Worm (Caenorhabditis elegans) whole organism, L4 larva: Measurements from ENCODE around the gene C52G5.2.

ENCODE experiments used
- D1046.2 ChIP-seq: fragments of 200-800 bp; sonication (Bioruptor generic); IDR thresholded peaks from 2 replicates; pipeline ENCODE4 v1.3.6; 2022; ENCODE audit warnings: missing genetic modification characterization, missing compliant biosample characterization
- F10B5.3 ChIP-seq: sonication (generic microtip); optimal IDR thresholded peaks from 2 replicates; lab custom pipeline; 2016; ENCODE audit warnings: mild to moderate bottlenecking, missing genetic modification characterization, missing compliant biosample characterization
- F37D6.2 ChIP-seq: sonication (generic microtip); optimal IDR thresholded peaks from 2 replicates; lab custom pipeline; 2016; ENCODE audit warnings: mild to moderate bottlenecking, missing genetic modification characterization, missing compliant biosample characterization
- F44E2.7 ChIP-seq: fragments of 200-800 bp; sonication (Bioruptor generic); IDR thresholded peaks from 2 replicates; pipeline ENCODE4 v2.1.2; 2022; ENCODE audit warnings: missing genetic modification characterization, missing compliant biosample characterization
- T26A8.4 ChIP-seq: fragments of 200-800 bp; sonication (Bioruptor generic); IDR thresholded peaks from 2 replicates; pipeline ENCODE4 v1.3.6; 2022; ENCODE audit warnings: missing genetic modification characterization, missing compliant biosample characterization
- aly-2 ChIP-seq: sonication (generic microtip); optimal IDR thresholded peaks from 2 replicates; lab custom pipeline; 2018; ENCODE audit warnings: missing biosample characterization, missing genetic modification characterization
- ama-1 ChIP-seq: fragments of 150-350 bp; optimal IDR thresholded peaks from 2 replicates; lab custom pipeline; 2014; ENCODE audit warnings: inconsistent platforms, mixed read lengths
- attf-4 ChIP-seq: sonication (generic microtip); optimal IDR thresholded peaks from 3 replicates; lab custom pipeline; 2017; ENCODE audit warnings: missing biosample characterization, missing genetic modification characterization
- ceh-20 ChIP-seq: fragments of 200-800 bp; sonication (Bioruptor generic); IDR thresholded peaks from 2 replicates; pipeline ENCODE4 v1.3.6; 2022; ENCODE audit warnings: missing genetic modification reagents, missing genetic modification characterization, missing compliant biosample characterization
- ceh-28 ChIP-seq: fragments of 150-350 bp; optimal IDR thresholded peaks from 2 replicates; lab custom pipeline; 2014; ENCODE audit warnings: missing biosample characterization, missing genetic modification reagents, missing genetic modification characterization
- ceh-32 ChIP-seq: sonication (generic microtip); optimal IDR thresholded peaks from 2 replicates; lab custom pipeline; 2016; ENCODE audit warnings: mild to moderate bottlenecking, missing genetic modification characterization, missing compliant biosample characterization; ENCODE audit not compliant: poor library complexity
- ceh-44 ChIP-seq: fragments of 200-800 bp; sonication (Bioruptor generic); IDR thresholded peaks from 2 replicates; pipeline ENCODE4 v1.3.6; 2022; ENCODE audit warnings: missing genetic modification reagents, missing genetic modification characterization, missing compliant biosample characterization
- ceh-62 ChIP-seq: sonication (generic microtip); optimal IDR thresholded peaks from 2 replicates; lab custom pipeline; 2017; ENCODE audit warnings: missing biosample characterization, missing genetic modification characterization
- ces-1 ChIP-seq: fragments of 150-350 bp; sonication (generic microtip); optimal IDR thresholded peaks from 4 replicates; lab custom pipeline; 2014; ENCODE audit warnings: missing biosample characterization, missing genetic modification reagents, missing genetic modification characterization
- ctbp-1 ChIP-seq: fragments of 200-800 bp; sonication (Bioruptor generic); IDR thresholded peaks from 2 replicates; pipeline ENCODE4 v1.3.6; 2022; ENCODE audit warnings: missing genetic modification reagents, missing genetic modification characterization, missing compliant biosample characterization
- daf-12 ChIP-seq: fragments of 150-350 bp; optimal IDR thresholded peaks from 2 replicates; lab custom pipeline; 2014; ENCODE audit warnings: missing biosample characterization, missing genetic modification reagents, missing genetic modification characterization
- daf-16 ChIP-seq, 3 experiments: sonication (generic microtip); optimal IDR thresholded peaks; 2 replicates each; lab custom pipeline; 2016 to 2017; ENCODE audit warnings: missing genetic modification characterization in 3 of 3, missing genetic modification reagents in 3 of 3, mild to moderate bottlenecking in 2 of 3, missing compliant biosample characterization in 2 of 3, missing biosample characterization in 1 of 3, moderate library complexity in 1 of 3
- dmd-6 ChIP-seq: fragments of 200-800 bp; sonication (Bioruptor generic); IDR thresholded peaks from 2 replicates; pipeline ENCODE4 v1.3.6; 2022; ENCODE audit warnings: missing genetic modification reagents, missing genetic modification characterization, missing compliant biosample characterization
- dmd-8 ChIP-seq: fragments of 200-800 bp; sonication (Bioruptor generic); IDR thresholded peaks from 2 replicates; pipeline ENCODE4 v1.3.6; 2022; ENCODE audit warnings: missing genetic modification characterization, missing compliant biosample characterization
- duxl-1 ChIP-seq: sonication (generic microtip); optimal IDR thresholded peaks from 2 replicates; lab custom pipeline; 2016; ENCODE audit warnings: mild to moderate bottlenecking, missing genetic modification characterization, moderate library complexity, missing compliant biosample characterization; ENCODE audit not compliant: poor library complexity
- egl-27 ChIP-seq: sonication (generic microtip); optimal IDR thresholded peaks from 3 replicates; lab custom pipeline; 2017; ENCODE audit warnings: missing biosample characterization, missing genetic modification reagents, missing genetic modification characterization
- fkh-10 ChIP-seq: fragments of 150-350 bp; optimal IDR thresholded peaks from 2 replicates; lab custom pipeline; 2014; ENCODE audit warnings: missing biosample characterization, missing genetic modification reagents, missing genetic modification characterization
- gei-8 ChIP-seq: fragments of 200-800 bp; sonication (Bioruptor generic); optimal IDR thresholded peaks from 2 replicates; lab custom pipeline; 2018; ENCODE audit warnings: mild to moderate bottlenecking, missing genetic modification characterization, missing compliant biosample characterization
- hmg-1.1 ChIP-seq: fragments of 200-800 bp; sonication (Bioruptor generic); IDR thresholded peaks from 2 replicates; pipeline ENCODE4 v1.3.6; 2022; ENCODE audit warnings: missing genetic modification reagents, missing genetic modification characterization, missing compliant biosample characterization
- jun-1 ChIP-seq: fragments of 150-350 bp; optimal IDR thresholded peaks from 2 replicates; lab custom pipeline; 2014; ENCODE audit warnings: missing biosample characterization, missing genetic modification reagents, missing genetic modification characterization
- lim-7 ChIP-seq: fragments of 200-800 bp; sonication (Bioruptor generic); IDR thresholded peaks from 2 replicates; pipeline ENCODE4 v1.3.6; 2022; ENCODE audit warnings: missing genetic modification characterization, missing compliant biosample characterization
- lin-1 ChIP-seq: fragments of 200-800 bp; sonication (Bioruptor generic); IDR thresholded peaks from 2 replicates; pipeline ENCODE4 v1.3.6; 2022; ENCODE audit warnings: missing genetic modification reagents, missing genetic modification characterization, missing compliant biosample characterization
- lin-13 ChIP-seq: fragments of 150-350 bp; optimal IDR thresholded peaks from 2 replicates; lab custom pipeline; 2014; ENCODE audit warnings: missing biosample characterization, missing genetic modification reagents, missing genetic modification characterization
- lin-29 ChIP-seq: fragments of 200-800 bp; sonication (Bioruptor generic); IDR thresholded peaks from 2 replicates; pipeline ENCODE4 v1.3.6; 2022; ENCODE audit warnings: missing genetic modification reagents, missing genetic modification characterization, missing compliant biosample characterization
- lin-39 ChIP-seq: fragments of 150-350 bp; optimal IDR thresholded peaks from 2 replicates; lab custom pipeline; 2014; ENCODE audit warnings: missing biosample characterization, missing genetic modification reagents, missing genetic modification characterization
- madf-5 ChIP-seq, 2 experiments: fragments of 200-800 bp; sonication (Bioruptor generic); IDR thresholded peaks; 2 replicates each; pipeline ENCODE4 v1.3.6; 2022; ENCODE audit warnings: missing compliant biosample characterization in 2 of 2, missing genetic modification characterization in 2 of 2
- madf-9 ChIP-seq: fragments of 200-800 bp; sonication (Bioruptor generic); conservative IDR thresholded peaks from 2 replicates; pipeline ENCODE4 v1.3.6; 2022; ENCODE audit warnings: missing genetic modification reagents, missing genetic modification characterization, missing compliant biosample characterization
- mdl-1 ChIP-seq, 2 experiments: fragments of 150-350 bp in 1 of 2; sonication (generic microtip) in 1 of 2; optimal IDR thresholded peaks; 2 replicates each; lab custom pipeline; 2014 to 2017; ENCODE audit warnings: missing biosample characterization in 2 of 2, missing genetic modification characterization in 2 of 2
- mes-2 ChIP-seq: sonication (generic microtip); optimal IDR thresholded peaks from 2 replicates; lab custom pipeline; 2016; ENCODE audit warnings: missing genotype, mild to moderate bottlenecking, missing genetic modification characterization, missing compliant biosample characterization; ENCODE audit not compliant: poor library complexity, severe bottlenecking
- nhr-102 ChIP-seq: sonication (generic microtip); optimal IDR thresholded peaks from 2 replicates; lab custom pipeline; 2016; ENCODE audit warnings: mild to moderate bottlenecking, missing genetic modification characterization, moderate library complexity, missing compliant biosample characterization
- nhr-11 ChIP-seq: fragments of 150-350 bp; optimal IDR thresholded peaks from 2 replicates; lab custom pipeline; 2014; ENCODE audit warnings: missing biosample characterization, missing genetic modification characterization
- nhr-111 ChIP-seq: fragments of 200-800 bp; sonication (Bioruptor generic); optimal IDR thresholded peaks from 2 replicates; lab custom pipeline; 2018; ENCODE audit warnings: mild to moderate bottlenecking, missing genetic modification characterization, missing compliant biosample characterization
- nhr-237 ChIP-seq: sonication (generic microtip); optimal IDR thresholded peaks from 2 replicates; lab custom pipeline; 2017; ENCODE audit warnings: missing biosample characterization, missing genetic modification characterization
- nhr-28 ChIP-seq: fragments of 150-350 bp; optimal IDR thresholded peaks from 2 replicates; lab custom pipeline; 2014; ENCODE audit warnings: missing biosample characterization, missing genetic modification characterization
- nhr-42 ChIP-seq: fragments of 200-800 bp; sonication (Bioruptor generic); IDR thresholded peaks from 2 replicates; pipeline ENCODE4 v1.3.6; 2022; ENCODE audit warnings: missing genetic modification characterization, missing compliant biosample characterization
- php-3 ChIP-seq: fragments of 200-800 bp; sonication (Bioruptor generic); IDR thresholded peaks from 2 replicates; pipeline ENCODE4 v1.3.6; 2022; ENCODE audit warnings: missing genetic modification reagents, missing genetic modification characterization, missing compliant biosample characterization
- pqm-1 ChIP-seq: sonication (generic microtip); optimal IDR thresholded peaks from 2 replicates; lab custom pipeline; 2017; ENCODE audit warnings: missing biosample characterization, missing genetic modification characterization
- skn-1 ChIP-seq: fragments of 150-350 bp; optimal IDR thresholded peaks from 2 replicates; lab custom pipeline; 2014; ENCODE audit warnings: missing biosample characterization, missing genetic modification characterization
- spr-3 ChIP-seq: fragments of 200-800 bp; sonication (Bioruptor generic); optimal IDR thresholded peaks from 2 replicates; lab custom pipeline; 2018; ENCODE audit warnings: mild to moderate bottlenecking, missing genetic modification characterization, missing compliant biosample characterization
- unc-130 ChIP-seq: sonication (generic microtip); optimal IDR thresholded peaks from 2 replicates; lab custom pipeline; 2016; ENCODE audit warnings: missing genetic modification reagents, missing genetic modification characterization, missing compliant biosample characterization
- unc-39 ChIP-seq: sonication (generic microtip); optimal IDR thresholded peaks from 2 replicates; lab custom pipeline; 2017; ENCODE audit warnings: missing biosample characterization, missing genetic modification characterization
- vab-7 ChIP-seq: fragments of 200-800 bp; sonication (Bioruptor generic); IDR thresholded peaks from 2 replicates; pipeline ENCODE4 v1.3.6; 2022; ENCODE audit warnings: missing genetic modification reagents, missing genetic modification characterization, missing compliant biosample characterization
- zag-1 ChIP-seq: fragments of 150-350 bp; optimal IDR thresholded peaks from 2 replicates; lab custom pipeline; 2014; ENCODE audit warnings: missing biosample characterization, missing genetic modification characterization
- zip-11 ChIP-seq: fragments of 200-800 bp; sonication (Bioruptor generic); IDR thresholded peaks from 2 replicates; pipeline ENCODE4 v1.3.6; 2022; ENCODE audit warnings: missing genetic modification characterization, missing compliant biosample characterization
- zip-2 ChIP-seq: fragments of 150-350 bp; optimal IDR thresholded peaks from 2 replicates; lab custom pipeline; 2014; ENCODE audit warnings: missing biosample characterization, missing genetic modification characterization

Gene C52G5.2

ce11 chrX:12872022-12872888, 29.1 kb downstream of the C52G5.2 start (continued):
- TF ChIP-seq unc-39 = no peak
- TF ChIP-seq zip-11 (GFP tag; lab: Robert Waterston, UW) = no peak
- no peak for TF ChIP-seq dmd-8 (GFP tag; lab: Robert Waterston, UW)
- peak; percentile 84 for TF ChIP-seq nhr-11 (tag; lab: Kevin White, UChicago)
- no peak for TF ChIP-seq lim-7 (GFP tag; lab: Robert Waterston, UW)
- no peak for TF ChIP-seq ceh-44
- peak; percentile 34 for TF ChIP-seq spr-3
- TF ChIP-seq mes-2 = peak; percentile 55
- peak; percentile 76 to 97 for TF ChIP-seq daf-16 (GFP tag; optimal IDR thresholded peaks at IDR 0.05; lab: Kevin White, UChicago)
- peak; percentile 96 for TF ChIP-seq daf-16 (tag; optimal IDR thresholded peaks at IDR 0.05; lab: Kevin White, UChicago)
- TF ChIP-seq ama-1 = no peak
- TF ChIP-seq F44E2.7 (GFP tag; lab: Robert Waterston, UW) = no peak
- no peak for TF ChIP-seq F10B5.3 (tag; lab: Kevin White, UChicago)
- peak; percentile 98 for TF ChIP-seq nhr-102
- peak; percentile 34; the same call in 1 of the 2 replicates for TF ChIP-seq hmg-1.1 (GFP tag; lab: Robert Waterston, UW)
- TF ChIP-seq daf-12 (tag; lab: Kevin White, UChicago) = no peak
- TF ChIP-seq jun-1 = peak; percentile 66
- TF ChIP-seq lin-13 (GFP tag; lab: Kevin White, UChicago) = peak; percentile 73
- peak; percentile 42; the same call in 1 of the 2 replicates for TF ChIP-seq lin-29 (GFP tag; lab: Robert Waterston, UW)
- no peak for TF ChIP-seq zag-1
- no peak for TF ChIP-seq lin-39 (tag; lab: Kevin White, UChicago)
- peak; percentile 96 for TF ChIP-seq nhr-28 (tag; lab: Kevin White, UChicago)
- peak; percentile 100 for TF ChIP-seq gei-8
- TF ChIP-seq unc-130 (GFP tag; lab: Kevin White, UChicago) = no peak
- no peak for TF ChIP-seq D1046.2 (GFP tag; lab: Robert Waterston, UW)
- TF ChIP-seq dmd-6 (GFP tag; lab: Robert Waterston, UW) = peak; percentile 100
- TF ChIP-seq zip-2 (tag; lab: Kevin White, UChicago) = peak; percentile 44
- peak; percentile 74 for TF ChIP-seq madf-9 (GFP tag; lab: Robert Waterston, UW)
- TF ChIP-seq attf-4 (tag; lab: Kevin White, UChicago) = no peak
- TF ChIP-seq ceh-62 (tag; lab: Kevin White, UChicago) = no peak
- TF ChIP-seq F37D6.2 (tag; lab: Kevin White, UChicago) = no peak
- TF ChIP-seq T26A8.4 (GFP tag; lab: Robert Waterston, UW) = peak; percentile 88
- no peak for TF ChIP-seq nhr-237 (tag; lab: Kevin White, UChicago)
- TF ChIP-seq mdl-1 (tag; optimal IDR thresholded peaks at IDR 0.05; lab: Kevin White, UChicago) = peak; percentile 99 to 100
- peak; percentile 60 for TF ChIP-seq ceh-20 (GFP tag; lab: Robert Waterston, UW)
- peak; percentile 27 for TF ChIP-seq duxl-1 (tag; lab: Kevin White, UChicago)
- TF ChIP-seq lin-1 = peak; percentile 96
- TF ChIP-seq nhr-42 (GFP tag; lab: Robert Waterston, UW) = peak; percentile 65; the same call in 1 of the 2 replicates
- no peak for TF ChIP-seq skn-1
- TF ChIP-seq fkh-10 (GFP tag; lab: Kevin White, UChicago) = no peak
- no peak for TF ChIP-seq madf-5 (GFP tag; IDR thresholded peaks at IDR 0.05; lab: Robert Waterston, UW)
- TF ChIP-seq nhr-111 = no peak
- TF ChIP-seq pqm-1 (tag; lab: Kevin White, UChicago) = peak; percentile 80
- TF ChIP-seq ceh-32 (tag; lab: Kevin White, UChicago) = no peak
- no peak for TF ChIP-seq vab-7
- no peak for TF ChIP-seq aly-2 (tag; lab: Kevin White, UChicago)
- no peak for TF ChIP-seq ces-1 (GFP tag; lab: Kevin White, UChicago)
- peak; percentile 86 for TF ChIP-seq php-3 (GFP tag; lab: Robert Waterston, UW)
- TF ChIP-seq ceh-28 = peak; percentile 24
- no peak for TF ChIP-seq egl-27 (tag; lab: Kevin White, UChicago)
- TF ChIP-seq ctbp-1 (GFP tag; lab: Robert Waterston, UW) = peak; percentile 60; the same call in 1 of the 2 replicates
